Worm (Caenorhabditis elegans) whole organism, young adult: Measurements from ENCODE around the gene Y57E12B.11.

Experiments
- F23B12.7 ChIP-seq: sonication (generic microtip); optimal IDR thresholded peaks from 2 replicates; lab custom pipeline; 2017; ENCODE audit warnings: missing genetic modification characterization, mild to moderate bottlenecking, missing compliant biosample characterization, antibody characterized with exemption, moderate library complexity; ENCODE audit not compliant: insufficient read depth
- F33H1.4 ChIP-seq: fragments of 200-800 bp; sonication (Bioruptor generic); IDR thresholded peaks from 2 replicates; pipeline ENCODE4 v1.3.6; 2022; ENCODE audit warnings: missing genetic modification reagents, missing genetic modification characterization, missing compliant biosample characterization
- F37B4.10 ChIP-seq: fragments of 200-800 bp; sonication (Bioruptor generic); IDR thresholded peaks from 2 replicates; pipeline ENCODE4 v1.3.6; 2022; ENCODE audit warnings: missing genetic modification characterization, missing compliant biosample characterization
- F52B5.7 ChIP-seq: sonication (generic microtip); optimal IDR thresholded peaks from 2 replicates; lab custom pipeline; 2016; ENCODE audit warnings: mild to moderate bottlenecking, missing genetic modification characterization, missing compliant biosample characterization
- F57A8.1 ChIP-seq: fragments of 200-800 bp; sonication (Bioruptor generic); optimal IDR thresholded peaks from 2 replicates; lab custom pipeline; 2018; ENCODE audit warnings: mild to moderate bottlenecking, missing genetic modification characterization, moderate library complexity, missing compliant biosample characterization
- K12H6.12 ChIP-seq: fragments of 200-800 bp; sonication (Bioruptor generic); optimal IDR thresholded peaks from 2 replicates; lab custom pipeline; 2018; ENCODE audit warnings: mild to moderate bottlenecking, missing genetic modification characterization, missing compliant biosample characterization
- T07F8.4 ChIP-seq: sonication (generic microtip); optimal IDR thresholded peaks from 2 replicates; lab custom pipeline; 2016; ENCODE audit warnings: mild to moderate bottlenecking, missing genetic modification characterization, moderate library complexity, missing compliant biosample characterization
- T26A5.8 ChIP-seq: sonication (generic microtip); optimal IDR thresholded peaks from 2 replicates; lab custom pipeline; 2016; ENCODE audit warnings: missing genetic modification characterization, missing compliant biosample characterization
- Y79H2A.3 ChIP-seq: fragments of 200-800 bp; sonication (Bioruptor generic); conservative IDR thresholded peaks from 2 replicates; pipeline ENCODE4 v1.3.6; 2022; ENCODE audit warnings: missing genetic modification reagents, missing genetic modification characterization, missing compliant biosample characterization
- akir-1 ChIP-seq: fragments of 200-800 bp; sonication (Bioruptor generic); optimal IDR thresholded peaks from 2 replicates; lab custom pipeline; 2018; ENCODE audit warnings: mild to moderate bottlenecking, missing genetic modification characterization, moderate library complexity, missing compliant biosample characterization
- attf-5 ChIP-seq: fragments of 200-800 bp; sonication (Bioruptor generic); optimal IDR thresholded peaks from 2 replicates; lab custom pipeline; 2018; ENCODE audit warnings: mild to moderate bottlenecking, missing genetic modification characterization, missing compliant biosample characterization
- attf-6 ChIP-seq: fragments of 200-800 bp; sonication (Bioruptor generic); IDR thresholded peaks from 2 replicates; pipeline ENCODE4 v1.3.6; 2022; ENCODE audit warnings: missing genetic modification reagents, missing genetic modification characterization, missing compliant biosample characterization
- bed-1 ChIP-seq: fragments of 200-800 bp; sonication (Bioruptor generic); IDR thresholded peaks from 2 replicates; pipeline ENCODE4 v1.3.6; 2022; ENCODE audit warnings: missing genetic modification reagents, missing genetic modification characterization, missing compliant biosample characterization
- cebp-1 ChIP-seq, 2 experiments: fragments of 200-800 bp in 1 of 2; sonication (Bioruptor generic) in 1 of 2; sonication (generic microtip) in 1 of 2; IDR thresholded peaks in 1 of 2; optimal IDR thresholded peaks in 1 of 2; 2 replicates each; pipeline versions ENCODE4 v1.3.6 to Lab custom; 2017 to 2022; ENCODE audit warnings: missing compliant biosample characterization in 2 of 2, missing genetic modification characterization in 2 of 2, mild to moderate bottlenecking in 1 of 2, missing genetic modification reagents in 1 of 2, moderate library complexity in 1 of 2
- ceh-100 ChIP-seq: fragments of 200-800 bp; sonication (Bioruptor generic); IDR thresholded peaks from 2 replicates; pipeline ENCODE4 v1.3.6; 2022; ENCODE audit warnings: missing genetic modification reagents, missing genetic modification characterization, missing compliant biosample characterization
- ceh-40 ChIP-seq: fragments of 200-800 bp; sonication (Bioruptor generic); IDR thresholded peaks from 2 replicates; pipeline ENCODE4 v1.3.6; 2022; ENCODE audit warnings: missing genetic modification characterization, missing compliant biosample characterization
- ceh-58 ChIP-seq: fragments of 200-800 bp; sonication (Bioruptor generic); IDR thresholded peaks from 2 replicates; pipeline ENCODE4 v1.3.6; 2022; ENCODE audit warnings: missing genetic modification characterization, missing compliant biosample characterization
- ceh-79 ChIP-seq: sonication (generic microtip); optimal IDR thresholded peaks from 2 replicates; lab custom pipeline; 2017; ENCODE audit warnings: mild to moderate bottlenecking, missing genetic modification characterization, missing compliant biosample characterization
- die-1 ChIP-seq: sonication (generic microtip); optimal IDR thresholded peaks from 2 replicates; lab custom pipeline; 2016; ENCODE audit warnings: missing genotype, mild to moderate bottlenecking, missing genetic modification characterization, missing compliant biosample characterization
- dox-1 ChIP-seq: fragments of 200-800 bp; sonication (Bioruptor generic); IDR thresholded peaks from 2 replicates; pipeline ENCODE4 v1.3.6; 2022; ENCODE audit warnings: missing genetic modification reagents, missing genetic modification characterization, missing compliant biosample characterization
- egl-44 ChIP-seq: fragments of 200-800 bp; sonication (Bioruptor generic); IDR thresholded peaks from 2 replicates; pipeline ENCODE4 v1.3.6; 2022; ENCODE audit warnings: missing genetic modification reagents, missing genetic modification characterization, missing compliant biosample characterization
- him-1 ChIP-seq: sonication (generic microtip); optimal IDR thresholded peaks from 2 replicates; lab custom pipeline; 2016; ENCODE audit warnings: missing genotype, missing genetic modification reagents, missing genetic modification characterization, missing compliant biosample characterization
- lag-1 ChIP-seq: fragments of 200-800 bp; sonication (Bioruptor generic); IDR thresholded peaks from 2 replicates; pipeline ENCODE4 v1.3.6; 2022; ENCODE audit warnings: missing genetic modification reagents, missing genetic modification characterization, missing compliant biosample characterization
- let-526 ChIP-seq: fragments of 200-800 bp; sonication (Bioruptor generic); IDR thresholded peaks from 2 replicates; pipeline ENCODE4 v1.3.6; 2022; ENCODE audit warnings: missing genetic modification reagents, missing genetic modification characterization, missing compliant biosample characterization
- lin-54 ChIP-seq: fragments of 200-800 bp; sonication (Bioruptor generic); optimal IDR thresholded peaks from 2 replicates; lab custom pipeline; 2018; ENCODE audit warnings: mild to moderate bottlenecking, missing genetic modification characterization, missing compliant biosample characterization
- madf-10 ChIP-seq: sonication (generic microtip); optimal IDR thresholded peaks from 2 replicates; lab custom pipeline; 2016; ENCODE audit warnings: mild to moderate bottlenecking, missing genetic modification characterization, missing compliant biosample characterization
- madf-6 ChIP-seq: fragments of 200-800 bp; sonication (Bioruptor generic); IDR thresholded peaks from 2 replicates; pipeline ENCODE4 v1.3.6; 2022; ENCODE audit warnings: missing genetic modification reagents, missing genetic modification characterization, missing compliant biosample characterization
- mcd-1 ChIP-seq: fragments of 200-800 bp; sonication (Bioruptor generic); IDR thresholded peaks from 2 replicates; pipeline ENCODE4 v1.3.6; 2022; ENCODE audit warnings: missing genetic modification reagents, missing genetic modification characterization, missing compliant biosample characterization
- nfya-1 ChIP-seq: sonication (generic microtip); optimal IDR thresholded peaks from 2 replicates; lab custom pipeline; 2017; ENCODE audit warnings: antibody characterized with exemption, missing compliant biosample characterization, missing genetic modification characterization, borderline replicate concordance; ENCODE audit not compliant: insufficient read depth
- nhr-179 ChIP-seq: sonication (generic microtip); optimal IDR thresholded peaks from 2 replicates; lab custom pipeline; 2016; ENCODE audit warnings: mild to moderate bottlenecking, missing genetic modification characterization, missing compliant biosample characterization
- pbrm-1 ChIP-seq: fragments of 200-800 bp; sonication (Bioruptor generic); IDR thresholded peaks from 2 replicates; pipeline ENCODE4 v1.3.6; 2022; ENCODE audit warnings: missing genetic modification reagents, missing genetic modification characterization, missing compliant biosample characterization
- rec-8 ChIP-seq, 2 experiments: sonication (generic microtip); optimal IDR thresholded peaks; 2 replicates each; lab custom pipeline; 2016; ENCODE audit warnings: mild to moderate bottlenecking in 2 of 2, missing genetic modification characterization in 2 of 2, missing genetic modification reagents in 2 of 2, missing genotype in 2 of 2, missing biosample characterization in 1 of 2, missing compliant biosample characterization in 1 of 2, moderate library complexity in 1 of 2
- sdz-38 ChIP-seq: sonication (generic microtip); optimal IDR thresholded peaks from 2 replicates; lab custom pipeline; 2016; ENCODE audit warnings: missing genotype, missing genetic modification characterization, missing compliant biosample characterization
- snpc-1.3 ChIP-seq: sonication (generic microtip); optimal IDR thresholded peaks from 2 replicates; lab custom pipeline; 2017; ENCODE audit warnings: missing genetic modification characterization, mild to moderate bottlenecking, missing compliant biosample characterization, antibody characterized with exemption, moderate library complexity, missing genotype, missing genetic modification reagents; ENCODE audit not compliant: insufficient read depth
- tbp1 ChIP-seq: fragments of 200-800 bp; sonication (Bioruptor generic); optimal IDR thresholded peaks from 2 replicates; lab custom pipeline; 2018; ENCODE audit warnings: mild to moderate bottlenecking, missing genetic modification characterization, missing compliant biosample characterization
- tlf-1 ChIP-seq: fragments of 200-800 bp; sonication (Bioruptor generic); optimal IDR thresholded peaks from 2 replicates; lab custom pipeline; 2018; ENCODE audit warnings: mild to moderate bottlenecking, missing genetic modification characterization, missing compliant biosample characterization
- xnd-1 ChIP-seq: sonication (generic microtip); optimal IDR thresholded peaks from 2 replicates; lab custom pipeline; 2016; ENCODE audit warnings: missing genotype, missing genetic modification reagents, missing genetic modification characterization, missing compliant biosample characterization
- zfh-2 ChIP-seq: fragments of 200-800 bp; sonication (Bioruptor generic); conservative IDR thresholded peaks from 2 replicates; pipeline ENCODE4 v1.3.6; 2022; ENCODE audit warnings: missing genetic modification reagents, missing genetic modification characterization, missing compliant biosample characterization
- ztf-18 ChIP-seq: sonication (generic microtip); optimal IDR thresholded peaks from 2 replicates; lab custom pipeline; 2016; ENCODE audit warnings: missing genotype, mild to moderate bottlenecking, missing genetic modification characterization, missing compliant biosample characterization
- ztf-22 ChIP-seq: fragments of 200-800 bp; sonication (Bioruptor generic); optimal IDR thresholded peaks from 2 replicates; lab custom pipeline; 2018; ENCODE audit warnings: mild to moderate bottlenecking, missing genetic modification characterization, moderate library complexity, missing compliant biosample characterization
- ztf-25 ChIP-seq: fragments of 200-800 bp; sonication (Bioruptor generic); IDR thresholded peaks from 2 replicates; pipeline ENCODE4 v1.3.6; 2022; ENCODE audit warnings: missing genetic modification reagents, missing genetic modification characterization, missing compliant biosample characterization
- ztf-28 ChIP-seq: fragments of 200-800 bp; sonication (Bioruptor generic); IDR thresholded peaks from 2 replicates; pipeline ENCODE4 v1.3.6; 2022; ENCODE audit warnings: missing genetic modification reagents, missing genetic modification characterization, missing compliant biosample characterization

The Y57E12B.11 gene

ce11 chrV:6993999-6994398 lies 44.3 kb upstream of the Y57E12B.11 start (continued):
- TF ChIP-seq Y79H2A.3 (GFP tag; lab: Robert Waterston, UW) (no peak), T26A5.8 (tag; lab: Kevin White, UChicago) (no peak), K12H6.12 (tag; lab: Kevin White, UChicago) (no peak), akir-1 (no peak), bed-1 (GFP tag; lab: Robert Waterston, UW) (no peak), rec-8 (tag; optimal IDR thresholded peaks at IDR 0.05; lab: Kevin White, UChicago) (no peak), cebp-1 (GFP tag; IDR thresholded peaks at IDR 0.05; lab: Robert Waterston, UW) (no peak), cebp-1 (tag; optimal IDR thresholded peaks at IDR 0.05; lab: Kevin White, UChicago) (peak; percentile 41), ztf-22 (GFP tag; lab: Kevin White, UChicago) (no peak), madf-6 (no peak)

ce11 chrV:6991771-6992170 lies 42.1 kb upstream of the Y57E12B.11 start, which contains the start of gene nhr-162:
nhr-162 (minus strand) TSS chrV:6991871.
- TF ChIP-seq pbrm-1 (GFP tag; lab: Robert Waterston, UW) = no peak
- TF ChIP-seq dox-1 = no peak
- no peak for TF ChIP-seq tbp1 (GFP tag; lab: Kevin White, UChicago)
- no peak for TF ChIP-seq ztf-25
- no peak for TF ChIP-seq lin-54 (GFP tag; lab: Kevin White, UChicago)
- no peak for TF ChIP-seq K12H6.12 (tag; lab: Kevin White, UChicago)
- no peak for TF ChIP-seq madf-10 (tag; lab: Kevin White, UChicago)
- TF ChIP-seq attf-5 (GFP tag; lab: Kevin White, UChicago) = no peak
- TF ChIP-seq snpc-1.3 (tag; lab: Kevin White, UChicago) = no peak
- no peak for TF ChIP-seq egl-44
- no peak for TF ChIP-seq zfh-2 (GFP tag; lab: Robert Waterston, UW)
- no peak for TF ChIP-seq cebp-1 (GFP tag; IDR thresholded peaks at IDR 0.05; lab: Robert Waterston, UW)
- no peak for TF ChIP-seq cebp-1 (tag; optimal IDR thresholded peaks at IDR 0.05; lab: Kevin White, UChicago)
- TF ChIP-seq ceh-100 (GFP tag; lab: Robert Waterston, UW) = no peak
- no peak for TF ChIP-seq ceh-58 (GFP tag; lab: Robert Waterston, UW)
- no peak for TF ChIP-seq F37B4.10 (GFP tag; lab: Robert Waterston, UW)
- no peak for TF ChIP-seq nhr-179
- no peak for TF ChIP-seq T07F8.4

- TF ChIP-seq F57A8.1 = no peak
- TF ChIP-seq mcd-1 = no peak
- TF ChIP-seq sdz-38 (tag; lab: Kevin White, UChicago) = no peak
- no peak for TF ChIP-seq xnd-1 (tag; lab: Kevin White, UChicago)
- no peak for TF ChIP-seq ztf-22 (GFP tag; lab: Kevin White, UChicago)
- TF ChIP-seq T26A5.8 (tag; lab: Kevin White, UChicago) = no peak
- no peak for TF ChIP-seq F33H1.4 (GFP tag; lab: Robert Waterston, UW)
- no peak for TF ChIP-seq rec-8 (tag; optimal IDR thresholded peaks at IDR 0.05; lab: Kevin White, UChicago)
- no peak for TF ChIP-seq ceh-79 (tag; lab: Kevin White, UChicago)
Observed at ce11 chrV:6989626-6990138, 40.0 kb upstream of the Y57E12B.11 start, which contains the start of gene nhr-140. nhr-140 (minus strand) TSS chrV:6989676.

- TF ChIP-seq F23B12.7 = no peak
- no peak for TF ChIP-seq ceh-40 (GFP tag; lab: Robert Waterston, UW)
- no peak for TF ChIP-seq attf-6 (GFP tag; lab: Robert Waterston, UW)
- no peak for TF ChIP-seq ztf-25
- no peak for TF ChIP-seq him-1 (tag; lab: Kevin White, UChicago)
- no peak for TF ChIP-seq lag-1 (GFP tag; lab: Robert Waterston, UW)
- TF ChIP-seq die-1 (tag; lab: Kevin White, UChicago) = no peak
- TF ChIP-seq let-526 (GFP tag; lab: Robert Waterston, UW) = no peak
- no peak for TF ChIP-seq tlf-1 (GFP tag; lab: Kevin White, UChicago)
- no peak for TF ChIP-seq ztf-28 (GFP tag; lab: Robert Waterston, UW)
- TF ChIP-seq zfh-2 (GFP tag; lab: Robert Waterston, UW) = no peak
- TF ChIP-seq akir-1 = no peak
- no peak for TF ChIP-seq F52B5.7
- TF ChIP-seq nfya-1 (tag; lab: Kevin White, UChicago) = no peak
- TF ChIP-seq ztf-18 = no peak
Observed at ce11 chrV:6987673-6988072, 38.0 kb upstream of the Y57E12B.11 start, which contains the start of gene nhr-139. nhr-139 (minus strand) TSS chrV:6987773.
